Worm (Caenorhabditis elegans): ENCODE data around the gene Y48E1C.1.

Y48E1C.1 gene

DNA sequence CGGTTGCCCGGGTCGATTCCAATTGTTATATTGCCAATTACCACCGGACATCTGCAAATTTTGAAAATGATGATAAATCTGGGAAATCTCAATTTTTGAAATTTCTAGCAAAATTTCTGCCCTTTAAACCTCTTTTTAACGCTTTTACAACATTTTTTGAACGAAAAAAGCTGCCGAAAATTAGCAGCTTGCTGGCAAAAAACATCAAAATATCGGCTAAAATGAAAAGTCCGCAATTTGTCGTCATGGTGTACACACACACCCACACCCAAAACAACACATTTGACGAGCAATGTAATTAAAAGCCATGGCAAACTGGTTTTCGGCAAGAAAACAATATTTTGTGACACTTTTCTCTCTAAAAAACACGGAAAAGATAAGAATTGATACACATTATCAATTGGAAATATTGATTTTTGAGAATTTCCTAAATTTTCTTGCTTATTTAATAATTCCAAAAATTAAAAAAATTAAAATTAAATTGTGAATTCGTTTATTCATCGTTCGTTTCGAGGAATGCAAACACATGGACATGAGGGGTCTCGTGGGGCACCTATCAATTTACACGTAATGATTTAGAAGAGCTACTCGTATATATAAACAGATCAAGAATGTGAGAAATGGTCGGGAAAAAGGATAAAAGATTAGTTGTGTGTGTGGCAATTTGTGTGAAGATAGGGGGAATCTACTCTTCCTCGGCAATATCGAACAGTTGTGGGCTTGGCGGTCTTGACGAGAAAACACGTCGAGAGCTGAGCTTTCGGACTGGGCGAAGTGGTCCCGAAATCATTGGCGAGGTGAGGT lies 46.0 kb downstream of the Y48E1C.1 start, which contains the start of gene pqn-27 (continued):
- TF ChIP-seq egl-18 (GFP tag; IDR thresholded peaks at IDR 0.05): no peak
- no peak for TF ChIP-seq F57A8.1 (GFP tag; optimal IDR thresholded peaks at IDR 0.05)
- TF ChIP-seq Y56A3A.18 (GFP tag; IDR thresholded peaks at IDR 0.05): peak; percentile 79; the same call in 1 of the 2 replicates
- no peak for TF ChIP-seq him-1 (tag; optimal IDR thresholded peaks at IDR 0.05)

DNA sequence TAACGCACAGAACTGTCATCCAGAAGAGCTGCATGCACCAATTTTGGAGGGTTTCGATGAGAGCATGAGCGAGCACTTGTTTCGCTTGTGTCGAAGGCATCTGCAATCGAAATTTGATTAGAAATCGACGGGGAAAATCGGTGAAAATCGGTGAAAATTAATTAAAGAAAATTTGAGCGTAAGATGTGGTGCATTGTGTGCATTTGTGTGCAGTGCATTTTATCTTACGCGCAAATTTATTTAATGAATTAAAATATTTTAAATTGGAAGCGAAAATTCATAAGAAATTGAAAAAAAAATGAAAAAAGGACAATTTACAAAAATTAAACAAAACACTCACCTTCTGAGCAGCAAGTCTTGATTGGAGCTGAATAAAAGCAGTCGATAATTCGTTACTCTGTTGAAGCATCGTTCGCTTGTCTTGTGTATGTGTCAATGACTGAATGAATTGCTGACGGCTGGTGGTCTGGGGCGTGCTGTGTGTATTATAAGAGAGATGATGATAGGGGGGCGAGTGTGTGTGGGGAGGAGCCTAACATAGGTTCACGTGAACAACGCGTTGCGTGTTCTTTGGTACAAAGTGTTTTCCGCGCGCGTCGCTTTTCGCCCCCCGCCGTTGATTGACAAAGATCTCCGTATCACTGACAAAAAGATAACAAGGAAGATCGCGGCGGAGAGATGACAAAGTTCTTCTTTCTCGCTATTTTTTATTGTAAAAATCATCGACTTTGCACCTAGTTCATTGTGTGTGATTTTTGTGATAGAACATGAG lies 47.0 kb downstream of the Y48E1C.1 start:
- TF ChIP-seq egl-18 (GFP tag; IDR thresholded peaks at IDR 0.05) (no peak), sptf-2 (GFP tag; optimal IDR thresholded peaks at IDR 0.05) (no peak), ceh-91 (GFP tag; IDR thresholded peaks at IDR 0.05) (no peak), dox-1 (GFP tag; IDR thresholded peaks at IDR 0.05) (peak; percentile 31), lin-40 (tag; optimal IDR thresholded peaks at IDR 0.05) (peak; percentile 83), madf-8 (GFP tag; conservative IDR thresholded peaks at IDR 0.05) (no peak), B0019.2 (GFP tag; conservative IDR thresholded peaks at IDR 0.05) (no peak), K12H6.12 (tag; optimal IDR thresholded peaks at IDR 0.05) (no peak), athp-1 (tag; optimal IDR thresholded peaks at IDR 0.05) (no peak), mcd-1 (GFP tag; IDR thresholded peaks at IDR 0.05) (peak; percentile 59), atf-7 (tag; optimal IDR thresholded peaks at IDR 0.05) (peak; percentile 76), ztf-25 (GFP tag; IDR thresholded peaks at IDR 0.05) (0 out of 2 replicates have a peak, but pooled peaks have one; percentile 14), rcor-1 (GFP tag; IDR thresholded peaks at IDR 0.05) (no peak; the same call in 1 of the 2 replicates), snpc-1.1 (tag; optimal IDR thresholded peaks at IDR 0.05; ENCODE audit: insufficient read depth) (no peak), egrh-3 (GFP tag; IDR thresholded peaks at IDR 0.05) (0 out of 2 replicates have a peak, but pooled peaks have one; percentile 28), B0336.3 (GFP tag; IDR thresholded peaks at IDR 0.05) (peak; percentile 69; the same call in 1 of the 2 replicates), F23B12.7 (tag; optimal IDR thresholded peaks at IDR 0.05; ENCODE audit: insufficient read depth) (no peak), snpc-1.3 (tag; optimal IDR thresholded peaks at IDR 0.05; ENCODE audit: insufficient read depth) (no peak), lsl-1 (GFP tag; optimal IDR thresholded peaks at IDR 0.05) (no peak), B0035.1 (tag; optimal IDR thresholded peaks at IDR 0.05) (no peak), lag-1 (GFP tag; IDR thresholded peaks at IDR 0.05) (no peak), unc-62 (GFP tag; optimal IDR thresholded peaks at IDR 0.05) (peak; percentile 15), F22D6.2 (tag; optimal IDR thresholded peaks at IDR 0.05) (peak; percentile 74), gei-17 (GFP tag; optimal IDR thresholded peaks at IDR 0.05) (no peak), xnd-1 (tag; optimal IDR thresholded peaks at IDR 0.05) (no peak), F55B11.4 (tag; optimal IDR thresholded peaks at IDR 0.05; ENCODE audit: borderline replicate concordance, insufficient read depth) (no peak), him-1 (tag; optimal IDR thresholded peaks at IDR 0.05) (no peak), hmg-1.2 (GFP tag; IDR thresholded peaks at IDR 0.05) (peak; percentile 30; the same call in 1 of the 2 replicates), ztf-28 (GFP tag; IDR thresholded peaks at IDR 0.05) (no peak), T07F8.4 (tag; optimal IDR thresholded peaks at IDR 0.05) (no peak), aptf-3 (GFP tag; IDR thresholded peaks at IDR 0.05) (no peak), let-607 (tag; optimal IDR thresholded peaks at IDR 0.05) (peak in 1 of 2 experiments; percentile 13), let-526 (GFP tag; IDR thresholded peaks at IDR 0.05) (peak; percentile 65; the same call in 1 of the 2 replicates), rec-8 (tag; optimal IDR thresholded peaks at IDR 0.05) (no peak), C06A6.2 (GFP tag; conservative IDR thresholded peaks at IDR 0.05) (peak; percentile 65), nhr-27 (tag; optimal IDR thresholded peaks at IDR 0.05) (no peak), ztf-18 (tag; optimal IDR thresholded peaks at IDR 0.05) (peak; percentile 10), F33H1.4 (GFP tag; IDR thresholded peaks at IDR 0.05) (no peak), Y53F4B.3 (GFP tag; IDR thresholded peaks at IDR 0.05) (no peak), chd-7 (tag; optimal IDR thresholded peaks at IDR 0.05) (peak; percentile 81)
